Worm (Caenorhabditis elegans) whole organism, early embryonic: ENCODE data around the gene egli-1.

Experiments used
- B0310.2 ChIP-seq: sonication (generic microtip); optimal IDR thresholded peaks from 2 replicates; lab custom pipeline; 2016; ENCODE audit warnings: mild to moderate bottlenecking, missing genetic modification characterization, missing compliant biosample characterization
- F13C5.2 ChIP-seq: sonication (generic microtip); optimal IDR thresholded peaks from 2 replicates; lab custom pipeline; 2017; ENCODE audit warnings: mild to moderate bottlenecking, missing genetic modification characterization, inconsistent platforms, missing compliant biosample characterization
- aly-1 ChIP-seq: sonication (generic microtip); optimal IDR thresholded peaks from 2 replicates; lab custom pipeline; 2016; ENCODE audit warnings: missing genetic modification characterization, missing compliant biosample characterization
- ama-1 ChIP-seq: fragments of 150-350 bp; optimal IDR thresholded peaks from 2 replicates; lab custom pipeline; 2014
- ceh-13 ChIP-seq: fragments of 200-800 bp; sonication (Bioruptor generic); optimal IDR thresholded peaks from 2 replicates; lab custom pipeline; 2018; ENCODE audit warnings: mild to moderate bottlenecking, missing genetic modification characterization, missing compliant biosample characterization
- ceh-36 ChIP-seq: sonication (generic microtip); optimal IDR thresholded peaks from 2 replicates; lab custom pipeline; 2016; ENCODE audit warnings: missing genetic modification characterization, inconsistent platforms, missing compliant biosample characterization
- ets-7 ChIP-seq: sonication (generic microtip); optimal IDR thresholded peaks from 2 replicates; lab custom pipeline; 2016; ENCODE audit warnings: missing genotype, missing genetic modification characterization, missing compliant biosample characterization
- flt-1 ChIP-seq: fragments of 200-800 bp; sonication (Bioruptor generic); IDR thresholded peaks from 2 replicates; pipeline ENCODE4 v1.3.6; 2022; ENCODE audit warnings: missing genetic modification characterization, missing compliant biosample characterization
- hmbx-1 ChIP-seq: sonication (generic microtip); optimal IDR thresholded peaks from 2 replicates; lab custom pipeline; 2016; ENCODE audit warnings: mild to moderate bottlenecking, missing genetic modification characterization, missing compliant biosample characterization
- hmg-4 ChIP-seq: fragments of 200-800 bp; sonication (Bioruptor generic); optimal IDR thresholded peaks from 2 replicates; lab custom pipeline; 2018; ENCODE audit warnings: mild to moderate bottlenecking, missing genetic modification characterization, missing compliant biosample characterization
- hnd-1 ChIP-seq: sonication (generic microtip); optimal IDR thresholded peaks from 2 replicates; lab custom pipeline; 2016; ENCODE audit warnings: missing genetic modification characterization, missing compliant biosample characterization
- pes-1 ChIP-seq: fragments of 200-800 bp; sonication (Bioruptor generic); IDR thresholded peaks from 2 replicates; pipeline ENCODE4 v1.3.6; 2022; ENCODE audit warnings: missing genetic modification reagents, missing genetic modification characterization, missing compliant biosample characterization
- scrt-1 ChIP-seq: fragments of 200-800 bp; sonication (Bioruptor generic); IDR thresholded peaks from 2 replicates; pipeline ENCODE4 v1.3.6; 2022; ENCODE audit warnings: missing genetic modification characterization, missing compliant biosample characterization
- sea-1 ChIP-seq: fragments of 200-800 bp; sonication (Bioruptor generic); conservative IDR thresholded peaks from 2 replicates; pipeline ENCODE4 v1.3.6; 2022; ENCODE audit warnings: missing genetic modification characterization, missing compliant biosample characterization
- tbx-11 ChIP-seq: fragments of 200-800 bp; sonication (Bioruptor generic); IDR thresholded peaks from 2 replicates; pipeline ENCODE4 v1.3.6; 2022; ENCODE audit warnings: missing genetic modification characterization, missing compliant biosample characterization
- tbx-37 ChIP-seq: fragments of 200-800 bp; sonication (Bioruptor generic); conservative IDR thresholded peaks from 2 replicates; pipeline ENCODE4 v1.3.6; 2022; ENCODE audit warnings: missing genetic modification reagents, missing genetic modification characterization, missing compliant biosample characterization
- tra-4 ChIP-seq: sonication (generic microtip); optimal IDR thresholded peaks from 2 replicates; lab custom pipeline; 2017; ENCODE audit warnings: missing genetic modification characterization, missing compliant biosample characterization

egli-1 gene

ce11 chrII:9362249-9362648 is 38.5 kb downstream of the egli-1 start:
- TF ChIP-seq hmbx-1 (no peak), pes-1 (no peak), aly-1 (tag; lab: Kevin White, UChicago) (no peak), scrt-1 (GFP tag; lab: Robert Waterston, UW) (no peak), ceh-36 (tag; lab: Kevin White, UChicago) (no peak), ets-7 (tag; lab: Kevin White, UChicago) (no peak), flt-1 (GFP tag; lab: Robert Waterston, UW) (no peak), hmg-4 (GFP tag; lab: Kevin White, UChicago) (no peak), F13C5.2 (tag; lab: Kevin White, UChicago) (no peak), ama-1 (lab: Kevin White, UChicago) (no peak), sea-1 (no peak), tbx-37 (GFP tag; lab: Robert Waterston, UW) (no peak), B0310.2 (tag; lab: Kevin White, UChicago) (no peak), tbx-11 (GFP tag; lab: Robert Waterston, UW) (no peak), hnd-1 (no peak)

- TF ChIP-seq tbx-11 (GFP tag; lab: Robert Waterston, UW) (no peak), B0310.2 (tag; lab: Kevin White, UChicago) (no peak), F13C5.2 (tag; lab: Kevin White, UChicago) (no peak), flt-1 (GFP tag; lab: Robert Waterston, UW) (no peak), ceh-13 (GFP tag; lab: Kevin White, UChicago) (no peak), tbx-37 (GFP tag; lab: Robert Waterston, UW) (no peak), hnd-1 (no peak), hmg-4 (GFP tag; lab: Kevin White, UChicago) (no peak), tra-4 (tag; lab: Kevin White, UChicago) (no peak), ama-1 (lab: Kevin White, UChicago) (no peak), scrt-1 (GFP tag; lab: Robert Waterston, UW) (no peak), aly-1 (tag; lab: Kevin White, UChicago) (no peak), hmbx-1 (no peak), ceh-36 (tag; lab: Kevin White, UChicago) (no peak), ets-7 (tag; lab: Kevin White, UChicago) (no peak), sea-1 (no peak), pes-1 (no peak)
These were observed 45.6 kb downstream of the egli-1 start for ce11 chrII:9369394-9369793.

- TF ChIP-seq aly-1 (tag; lab: Kevin White, UChicago) (no peak), ama-1 (lab: Kevin White, UChicago) (no peak), pes-1 (no peak), F13C5.2 (tag; lab: Kevin White, UChicago) (no peak), hnd-1 (no peak), ceh-13 (GFP tag; lab: Kevin White, UChicago) (no peak), sea-1 (no peak), flt-1 (GFP tag; lab: Robert Waterston, UW) (no peak), tbx-11 (GFP tag; lab: Robert Waterston, UW) (no peak), B0310.2 (tag; lab: Kevin White, UChicago) (no peak), tra-4 (tag; lab: Kevin White, UChicago) (no peak), tbx-37 (GFP tag; lab: Robert Waterston, UW) (no peak), hmbx-1 (no peak), scrt-1 (GFP tag; lab: Robert Waterston, UW) (no peak), ceh-36 (tag; lab: Kevin White, UChicago) (no peak)
These were observed 48.6 kb downstream of the egli-1 start, which contains the start of gene C06C3.3 for ce11 chrII:9372393-9372792. Gene C06C3.3 (minus strand): TSS chrII:9372493.

- no peak for TF ChIP-seq hnd-1
These were observed 49.2 kb downstream of the egli-1 start, which contains the start of gene C06C3.4 for ce11 chrII:9372991-9373390. Gene C06C3.4 (plus strand): TSS chrII:9373291.
